Worm (Caenorhabditis elegans): ENCODE measurements around the gene T23F2.5.

ce11 chrX:5488867-5489266, 28.1 kb downstream of the T23F2.5 start:
- TF ChIP-seq pes-1 (GFP tag; IDR thresholded peaks at IDR 0.05) = no peak
- no peak for TF ChIP-seq ama-1 (optimal IDR thresholded peaks at IDR 0.05)
- no peak for TF ChIP-seq scrt-1 (GFP tag; IDR thresholded peaks at IDR 0.05)
- no peak for TF ChIP-seq flt-1 (GFP tag; IDR thresholded peaks at IDR 0.05)
- TF ChIP-seq tra-4 (tag; optimal IDR thresholded peaks at IDR 0.05) = no peak
- TF ChIP-seq sea-1 (GFP tag; conservative IDR thresholded peaks at IDR 0.05) = no peak
- TF ChIP-seq hnd-1 (tag; optimal IDR thresholded peaks at IDR 0.05) = no peak
